Worm (Caenorhabditis elegans) whole organism, young adult: Measurements from ENCODE around the gene pld-1.

ENCODE experiments used
- F23B12.7 ChIP-seq: sonication (generic microtip); optimal IDR thresholded peaks from 2 replicates; lab custom pipeline; 2017; ENCODE audit warnings: missing genetic modification characterization, mild to moderate bottlenecking, missing compliant biosample characterization, antibody characterized with exemption, moderate library complexity; ENCODE audit not compliant: insufficient read depth
- F52B5.7 ChIP-seq: sonication (generic microtip); optimal IDR thresholded peaks from 2 replicates; lab custom pipeline; 2016; ENCODE audit warnings: mild to moderate bottlenecking, missing genetic modification characterization, missing compliant biosample characterization
- dox-1 ChIP-seq: fragments of 200-800 bp; sonication (Bioruptor generic); IDR thresholded peaks from 2 replicates; pipeline ENCODE4 v1.3.6; 2022; ENCODE audit warnings: missing genetic modification reagents, missing genetic modification characterization, missing compliant biosample characterization
- egl-44 ChIP-seq: fragments of 200-800 bp; sonication (Bioruptor generic); IDR thresholded peaks from 2 replicates; pipeline ENCODE4 v1.3.6; 2022; ENCODE audit warnings: missing genetic modification reagents, missing genetic modification characterization, missing compliant biosample characterization
- him-1 ChIP-seq: sonication (generic microtip); optimal IDR thresholded peaks from 2 replicates; lab custom pipeline; 2016; ENCODE audit warnings: missing genotype, missing genetic modification reagents, missing genetic modification characterization, missing compliant biosample characterization
- hrde-1 ChIP-seq: sonication (generic microtip); optimal IDR thresholded peaks from 2 replicates; lab custom pipeline; 2016; ENCODE audit warnings: missing genetic modification characterization, mild to moderate bottlenecking, missing compliant biosample characterization, moderate library complexity, missing genotype, missing genetic modification reagents, borderline replicate concordance
- nfya-1 ChIP-seq: sonication (generic microtip); optimal IDR thresholded peaks from 2 replicates; lab custom pipeline; 2017; ENCODE audit warnings: antibody characterized with exemption, missing compliant biosample characterization, missing genetic modification characterization, borderline replicate concordance; ENCODE audit not compliant: insufficient read depth
- tbp1 ChIP-seq: fragments of 200-800 bp; sonication (Bioruptor generic); optimal IDR thresholded peaks from 2 replicates; lab custom pipeline; 2018; ENCODE audit warnings: mild to moderate bottlenecking, missing genetic modification characterization, missing compliant biosample characterization
- unc-62 ChIP-seq: fragments of 150-350 bp; optimal IDR thresholded peaks from 2 replicates; lab custom pipeline; 2014; ENCODE audit warnings: missing biosample characterization, missing genetic modification reagents, missing genetic modification characterization
- zim-3 ChIP-seq: sonication (generic microtip); optimal IDR thresholded peaks from 2 replicates; lab custom pipeline; 2017; ENCODE audit warnings: mild to moderate bottlenecking, missing genetic modification characterization, moderate library complexity, missing compliant biosample characterization

DNA sequence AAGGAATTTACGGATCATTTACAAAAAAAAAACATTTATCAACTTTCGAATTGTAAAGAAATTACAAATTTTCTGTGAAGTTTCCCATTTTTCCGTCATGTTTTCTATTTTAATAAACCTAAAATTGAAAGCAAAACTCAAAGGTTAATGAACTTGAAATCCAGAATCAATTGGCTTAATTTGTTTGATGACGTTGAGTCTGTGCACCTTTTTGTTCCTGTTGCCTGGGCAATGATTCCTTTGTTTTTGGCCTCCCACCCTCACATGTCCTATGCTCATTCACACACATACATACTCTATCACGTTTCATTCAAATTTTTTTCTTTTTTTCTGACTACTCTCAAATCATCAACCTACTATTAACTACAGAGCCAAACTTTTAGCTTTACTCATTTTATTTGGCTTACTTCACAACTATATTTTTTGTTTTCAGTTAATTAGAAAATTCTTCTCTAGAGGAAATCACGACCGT, 44.8 kb upstream of the pld-1 start, which contains the start of gene F58A6.2:
- TF ChIP-seq hrde-1 (tag; lab: Kevin White, UChicago): no peak
- no peak for TF ChIP-seq zim-3 (tag; lab: Kevin White, UChicago)
- TF ChIP-seq dox-1 (GFP tag; lab: Robert Waterston, UW): no peak
- TF ChIP-seq tbp1: no peak
- no peak for TF ChIP-seq egl-44
- TF ChIP-seq unc-62 (GFP tag; lab: Kevin White, UChicago): no peak
- no peak for TF ChIP-seq F23B12.7 (tag; lab: Kevin White, UChicago)
- no peak for TF ChIP-seq nfya-1 (tag; lab: Kevin White, UChicago)
- no peak for TF ChIP-seq him-1
- no peak for TF ChIP-seq F52B5.7 (tag; lab: Kevin White, UChicago)
